Fruit fly (Drosophila melanogaster): ENCODE data around the gene Sh3beta.

Gene Sh3beta

dm6 chr3L:7368934-7369333 lies at the start of gene Sh3beta:
Sh3beta (minus strand) TSS chr3L:7369260.
- no peak for TF ChIP-seq Myc (optimal IDR thresholded peaks at IDR 0.05)
- no peak for TF ChIP-seq ttk (optimal IDR thresholded peaks at IDR 0.05)
- no peak for TF ChIP-seq insv (optimal IDR thresholded peaks at IDR 0.05)
- no peak for TF ChIP-seq psq (optimal IDR thresholded peaks at IDR 0.05)
- no peak for TF ChIP-seq Sin3A (optimal IDR thresholded peaks at IDR 0.05)
- TF ChIP-seq h (optimal IDR thresholded peaks at IDR 0.05): no peak

- TF ChIP-seq ttk (optimal IDR thresholded peaks at IDR 0.05) (no peak), h (optimal IDR thresholded peaks at IDR 0.05) (no peak), psq (optimal IDR thresholded peaks at IDR 0.05) (no peak), insv (optimal IDR thresholded peaks at IDR 0.05) (no peak), Sin3A (optimal IDR thresholded peaks at IDR 0.05) (no peak), Myc (optimal IDR thresholded peaks at IDR 0.05) (no peak)
These were observed 35.0 kb upstream of the Sh3beta start, which contains the start of gene CG8560 for dm6 chr3L:7404081-7404480. CG8560 (minus strand) TSS chr3L:7404181.

- no peak for TF ChIP-seq Sin3A (optimal IDR thresholded peaks at IDR 0.05)
- TF ChIP-seq h (optimal IDR thresholded peaks at IDR 0.05): no peak
- TF ChIP-seq insv (optimal IDR thresholded peaks at IDR 0.05): no peak
- no peak for TF ChIP-seq Myc (optimal IDR thresholded peaks at IDR 0.05)
- TF ChIP-seq ttk (optimal IDR thresholded peaks at IDR 0.05): no peak
- no peak for TF ChIP-seq psq (optimal IDR thresholded peaks at IDR 0.05)
These were observed 32.9 kb upstream of the Sh3beta start for dm6 chr3L:7401972-7402371.

dm6 chr3L:7399770-7400169 lies 30.7 kb upstream of the Sh3beta start, which contains the start of gene CG18417:
CG18417 (plus strand) TSS chr3L:7400070.
- TF ChIP-seq Myc (optimal IDR thresholded peaks at IDR 0.05): no peak
- no peak for TF ChIP-seq psq (optimal IDR thresholded peaks at IDR 0.05)
- TF ChIP-seq Sin3A (optimal IDR thresholded peaks at IDR 0.05): no peak
- no peak for TF ChIP-seq insv (optimal IDR thresholded peaks at IDR 0.05)
- TF ChIP-seq ttk (optimal IDR thresholded peaks at IDR 0.05): no peak
- no peak for TF ChIP-seq h (optimal IDR thresholded peaks at IDR 0.05)

- TF ChIP-seq Sin3A (optimal IDR thresholded peaks at IDR 0.05) (no peak), Myc (optimal IDR thresholded peaks at IDR 0.05) (no peak), h (optimal IDR thresholded peaks at IDR 0.05) (no peak), insv (optimal IDR thresholded peaks at IDR 0.05) (no peak), ttk (optimal IDR thresholded peaks at IDR 0.05) (no peak), psq (optimal IDR thresholded peaks at IDR 0.05) (no peak)
These were observed 28.9 kb upstream of the Sh3beta start, which contains the start of gene CG8562 for dm6 chr3L:7397979-7398378. CG8562 (plus strand) TSS chr3L:7398285.

- TF ChIP-seq h (optimal IDR thresholded peaks at IDR 0.05): no peak
- no peak for TF ChIP-seq Myc (optimal IDR thresholded peaks at IDR 0.05)
- no peak for TF ChIP-seq insv (optimal IDR thresholded peaks at IDR 0.05)
These were observed 27.0 kb upstream of the Sh3beta start, which contains the start of gene CG32379 for dm6 chr3L:7396055-7396454. CG32379 (plus strand) TSS chr3L:7396355.

- no peak for TF ChIP-seq insv (optimal IDR thresholded peaks at IDR 0.05)
- TF ChIP-seq Myc (optimal IDR thresholded peaks at IDR 0.05): no peak
- no peak for TF ChIP-seq psq (optimal IDR thresholded peaks at IDR 0.05)
- no peak for TF ChIP-seq Sin3A (optimal IDR thresholded peaks at IDR 0.05)
- no peak for TF ChIP-seq h (optimal IDR thresholded peaks at IDR 0.05)
- no peak for TF ChIP-seq ttk (optimal IDR thresholded peaks at IDR 0.05)
These were observed 21.4 kb upstream of the Sh3beta start, which contains the start of gene CG8563 for dm6 chr3L:7390442-7390841. CG8563 (plus strand) TSS chr3L:7390742.

- TF ChIP-seq ttk (optimal IDR thresholded peaks at IDR 0.05) (no peak), Sin3A (optimal IDR thresholded peaks at IDR 0.05) (no peak), h (optimal IDR thresholded peaks at IDR 0.05) (no peak), psq (optimal IDR thresholded peaks at IDR 0.05) (no peak), insv (optimal IDR thresholded peaks at IDR 0.05) (no peak), Myc (optimal IDR thresholded peaks at IDR 0.05) (no peak)
These were observed 20.9 kb upstream of the Sh3beta start for dm6 chr3L:7390004-7390403.

dm6 chr3L:7387814-7388213 lies 18.8 kb upstream of the Sh3beta start, which contains the start of gene CG8564:
CG8564 (minus strand) TSS chr3L:7387914.
- no peak for TF ChIP-seq Sin3A (optimal IDR thresholded peaks at IDR 0.05)
- no peak for TF ChIP-seq psq (optimal IDR thresholded peaks at IDR 0.05)
- TF ChIP-seq insv (optimal IDR thresholded peaks at IDR 0.05): no peak
- TF ChIP-seq ttk (optimal IDR thresholded peaks at IDR 0.05): no peak
- TF ChIP-seq Myc (optimal IDR thresholded peaks at IDR 0.05): no peak
- no peak for TF ChIP-seq h (optimal IDR thresholded peaks at IDR 0.05)

- no peak for TF ChIP-seq Myc (optimal IDR thresholded peaks at IDR 0.05)
- TF ChIP-seq ttk (optimal IDR thresholded peaks at IDR 0.05): no peak
- TF ChIP-seq psq (optimal IDR thresholded peaks at IDR 0.05): no peak
- no peak for TF ChIP-seq h (optimal IDR thresholded peaks at IDR 0.05)
- TF ChIP-seq Sin3A (optimal IDR thresholded peaks at IDR 0.05): no peak
- no peak for TF ChIP-seq insv (optimal IDR thresholded peaks at IDR 0.05)
These were observed 12.4 kb upstream of the Sh3beta start, which contains the start of the genes SMSr and smid for dm6 chr3L:7381359-7381976. SMSr (minus strand) TSS chr3L:7381474. smid (plus strand) TSS chr3L:7381614.

- no peak for TF ChIP-seq psq (optimal IDR thresholded peaks at IDR 0.05)
- TF ChIP-seq Sin3A (optimal IDR thresholded peaks at IDR 0.05): no peak
- no peak for TF ChIP-seq Myc (optimal IDR thresholded peaks at IDR 0.05)
- TF ChIP-seq insv (optimal IDR thresholded peaks at IDR 0.05): no peak
- TF ChIP-seq ttk (optimal IDR thresholded peaks at IDR 0.05): no peak
- TF ChIP-seq h (optimal IDR thresholded peaks at IDR 0.05): no peak
These were observed 11.3 kb upstream of the Sh3beta start for dm6 chr3L:7380395-7380794.

dm6 chr3L:7376830-7377229 lies 7.8 kb upstream of the Sh3beta start:
- TF ChIP-seq Myc (optimal IDR thresholded peaks at IDR 0.05) (no peak), insv (optimal IDR thresholded peaks at IDR 0.05) (no peak), ttk (optimal IDR thresholded peaks at IDR 0.05) (no peak), psq (optimal IDR thresholded peaks at IDR 0.05) (no peak), Sin3A (optimal IDR thresholded peaks at IDR 0.05) (no peak), h (optimal IDR thresholded peaks at IDR 0.05) (no peak)

All from Kc167 (cell line).